Worm (Caenorhabditis elegans): ENCODE results near the gene smoc-1.

smoc-1 gene

ce11 chrV:11782809-11783440 lies 25.5 kb downstream of the smoc-1 start, which contains the start of gene F55A11.11 (continued):
- TF ChIP-seq zfh-2 (GFP tag; conservative IDR thresholded peaks at IDR 0.05) (no peak), nhr-120 (GFP tag; IDR thresholded peaks at IDR 0.05) (no peak), Y67H2A.10 (GFP tag; conservative IDR thresholded peaks at IDR 0.05) (0 out of 2 replicates have a peak, but pooled peaks have one; percentile 56), B0035.1 (tag; optimal IDR thresholded peaks at IDR 0.05) (peak; percentile 70), madf-3 (GFP tag; IDR thresholded peaks at IDR 0.05) (peak; percentile 86), egrh-3 (GFP tag; IDR thresholded peaks at IDR 0.05) (peak; percentile 52), bed-1 (GFP tag; IDR thresholded peaks at IDR 0.05) (0 out of 2 replicates have a peak, but pooled peaks have one; percentile 42), hmg-20 (GFP tag; IDR thresholded peaks at IDR 0.05) (peak; percentile 71; the same call in 1 of the 2 replicates), K11D2.4 (GFP tag; IDR thresholded peaks at IDR 0.05) (peak; percentile 76), lin-40 (tag; optimal IDR thresholded peaks at IDR 0.05) (peak; percentile 73), K12H6.12 (tag; optimal IDR thresholded peaks at IDR 0.05) (peak; percentile 79), hrde-1 (tag; optimal IDR thresholded peaks at IDR 0.05; ENCODE audit: borderline replicate concordance) (peak; percentile 92), F23B12.7 (tag; optimal IDR thresholded peaks at IDR 0.05; ENCODE audit: insufficient read depth) (peak; percentile 73), let-607 (tag; optimal IDR thresholded peaks at IDR 0.05) (peak; percentile 54 to 76), B0261.1 (tag; optimal IDR thresholded peaks at IDR 0.05) (peak; percentile 99), nhr-90 (tag; optimal IDR thresholded peaks at IDR 0.05) (peak; percentile 96), C06A6.2 (GFP tag; conservative IDR thresholded peaks at IDR 0.05) (peak; percentile 65; the same call in 1 of the 2 replicates), nhr-179 (tag; optimal IDR thresholded peaks at IDR 0.05) (peak; percentile 48), T26A5.8 (tag; optimal IDR thresholded peaks at IDR 0.05) (peak; percentile 89), mes-4 (tag; optimal IDR thresholded peaks at IDR 0.05) (peak; percentile 84), rpc-1 (optimal IDR thresholded peaks at IDR 0.05) (peak; percentile 97), rpc-1 (tag; optimal IDR thresholded peaks at IDR 0.05) (peak; percentile 98), ceh-100 (GFP tag; IDR thresholded peaks at IDR 0.05) (peak; percentile 76), mxl-1 (tag; optimal IDR thresholded peaks at IDR 0.05) (peak; percentile 94), madf-10 (tag; optimal IDR thresholded peaks at IDR 0.05) (peak; percentile 89), ztf-28 (GFP tag; IDR thresholded peaks at IDR 0.05) (peak; percentile 88), cebp-2 (GFP tag; IDR thresholded peaks at IDR 0.05) (peak; percentile 92), attf-3 (GFP tag; conservative IDR thresholded peaks at IDR 0.05) (peak; percentile 75), C17E4.6 (GFP tag; IDR thresholded peaks at IDR 0.05) (no peak), snpc-1.3 (tag; optimal IDR thresholded peaks at IDR 0.05; ENCODE audit: insufficient read depth) (peak; percentile 85), nfya-1 (tag; optimal IDR thresholded peaks at IDR 0.05; ENCODE audit: borderline replicate concordance, insufficient read depth) (no peak), gei-17 (GFP tag; optimal IDR thresholded peaks at IDR 0.05) (peak; percentile 46), F55B11.4 (tag; optimal IDR thresholded peaks at IDR 0.05; ENCODE audit: borderline replicate concordance, insufficient read depth) (no peak), rec-8 (tag; optimal IDR thresholded peaks at IDR 0.05) (peak; percentile 91 to 96), Y53G8AR.9 (GFP tag; conservative IDR thresholded peaks at IDR 0.05) (peak; percentile 76), zim-3 (tag; optimal IDR thresholded peaks at IDR 0.05) (peak; percentile 97), cebp-1 (GFP tag; IDR thresholded peaks at IDR 0.05) (peak; percentile 72), cebp-1 (tag; optimal IDR thresholded peaks at IDR 0.05) (peak; percentile 85), rcor-1 (GFP tag; IDR thresholded peaks at IDR 0.05) (peak; percentile 84), efl-1 (GFP tag; optimal IDR thresholded peaks at IDR 0.05) (peak; percentile 6), madf-6 (GFP tag; IDR thresholded peaks at IDR 0.05) (peak; percentile 82), dpff-1 (tag; optimal IDR thresholded peaks at IDR 0.05) (no peak), lsl-1 (GFP tag; optimal IDR thresholded peaks at IDR 0.05) (peak; percentile 72), bed-2 (GFP tag; IDR thresholded peaks at IDR 0.05) (peak; percentile 59; the same call in 1 of the 2 replicates), snpc-1.1 (tag; optimal IDR thresholded peaks at IDR 0.05; ENCODE audit: insufficient read depth) (peak; percentile 69), mcd-1 (GFP tag; IDR thresholded peaks at IDR 0.05) (no peak; the same call in 1 of the 2 replicates)
